Worm (Caenorhabditis elegans) whole organism, L4 larva: ENCODE data around the gene C14C6.3.

Source experiments
- ceh-28 ChIP-seq: fragments of 150-350 bp; optimal IDR thresholded peaks from 2 replicates; lab custom pipeline; 2014; ENCODE audit warnings: missing biosample characterization, missing genetic modification reagents, missing genetic modification characterization
- daf-12 ChIP-seq: fragments of 150-350 bp; optimal IDR thresholded peaks from 2 replicates; lab custom pipeline; 2014; ENCODE audit warnings: missing biosample characterization, missing genetic modification reagents, missing genetic modification characterization
- egl-27 ChIP-seq: sonication (generic microtip); optimal IDR thresholded peaks from 3 replicates; lab custom pipeline; 2017; ENCODE audit warnings: missing biosample characterization, missing genetic modification reagents, missing genetic modification characterization
- hlh-11 ChIP-seq: fragments of 200-800 bp; sonication (Bioruptor generic); optimal IDR thresholded peaks from 2 replicates; lab custom pipeline; 2018; ENCODE audit warnings: mild to moderate bottlenecking, missing genetic modification characterization, missing compliant biosample characterization
- nhr-28 ChIP-seq: fragments of 150-350 bp; optimal IDR thresholded peaks from 2 replicates; lab custom pipeline; 2014; ENCODE audit warnings: missing biosample characterization, missing genetic modification characterization
- pha-4 ChIP-seq, 2 experiments: fragments of 150-350 bp in 1 of 2; fragments of 200-800 bp in 1 of 2; sonication (Bioruptor generic) in 1 of 2; IDR thresholded peaks in 1 of 2; optimal IDR thresholded peaks in 1 of 2; 2 replicates each; pipeline versions ENCODE4 v1.3.6 to Lab custom; 2014 to 2022; ENCODE audit warnings: missing genetic modification characterization in 2 of 2, missing genetic modification reagents in 2 of 2, missing biosample characterization in 1 of 2, missing compliant biosample characterization in 1 of 2
- unc-130 ChIP-seq: sonication (generic microtip); optimal IDR thresholded peaks from 2 replicates; lab custom pipeline; 2016; ENCODE audit warnings: missing genetic modification reagents, missing genetic modification characterization, missing compliant biosample characterization

ce11 chrV:576918-577317, 33.6 kb downstream of the C14C6.3 start:
- TF ChIP-seq egl-27 (tag; lab: Kevin White, UChicago), result no peak
- TF ChIP-seq nhr-28 (tag; lab: Kevin White, UChicago), result no peak
- TF ChIP-seq daf-12 (tag; lab: Kevin White, UChicago), result no peak
- TF ChIP-seq unc-130 (GFP tag; lab: Kevin White, UChicago), result no peak
- no peak for TF ChIP-seq pha-4 (GFP tag; IDR thresholded peaks at IDR 0.05; lab: Robert Waterston, UW)
- TF ChIP-seq pha-4 (tag; optimal IDR thresholded peaks at IDR 0.05; lab: Kevin White, UChicago), result no peak
- no peak for TF ChIP-seq ceh-28 (tag; lab: Kevin White, UChicago)
- no peak for TF ChIP-seq hlh-11
